Worm (Caenorhabditis elegans): ENCODE data around the gene H40L08.9.
A peak's percentile ranks its signal among the peaks of the same experiment; 100 is the strongest.

The H40L08.9 gene

ce11 chrX:15096277-15096676, 20.0 kb upstream of the H40L08.9 start:
- TF ChIP-seq vab-7 (GFP tag; IDR thresholded peaks at IDR 0.05) (no peak), gei-8 (GFP tag; optimal IDR thresholded peaks at IDR 0.05) (no peak), D1046.2 (GFP tag; IDR thresholded peaks at IDR 0.05) (no peak), daf-19 (GFP tag; conservative IDR thresholded peaks at IDR 0.05) (no peak), hlh-11 (tag; optimal IDR thresholded peaks at IDR 0.05) (peak; percentile 20), sdz-12 (GFP tag; optimal IDR thresholded peaks at IDR 0.05) (no peak), fos-1 (tag; optimal IDR thresholded peaks at IDR 0.05) (no peak), aly-2 (tag; optimal IDR thresholded peaks at IDR 0.05) (no peak), nhr-28 (tag; optimal IDR thresholded peaks at IDR 0.05) (no peak), F44E2.7 (GFP tag; IDR thresholded peaks at IDR 0.05) (no peak), ctbp-1 (GFP tag; IDR thresholded peaks at IDR 0.05) (no peak), nhr-237 (tag; optimal IDR thresholded peaks at IDR 0.05) (no peak), dve-1 (tag; optimal IDR thresholded peaks at IDR 0.05; ENCODE audit: insufficient read depth) (peak; percentile 20), pqm-1 (tag; optimal IDR thresholded peaks at IDR 0.05) (peak; percentile 27), nhr-48 (tag; optimal IDR thresholded peaks at IDR 0.05) (no peak), daf-16 (GFP tag; optimal IDR thresholded peaks at IDR 0.05) (no peak), daf-16 (tag; optimal IDR thresholded peaks at IDR 0.05) (peak; percentile 63), aha-1 (tag) (peak; percentile 58), dmd-6 (GFP tag; IDR thresholded peaks at IDR 0.05) (peak; percentile 64)

ce11 chrX:15094973-15095372, 18.7 kb upstream of the H40L08.9 start, which contains the start of gene F09B12.7:
Gene F09B12.7 (minus strand): TSS chrX:15095073.
- no peak for TF ChIP-seq nhr-6 (tag; optimal IDR thresholded peaks at IDR 0.05)
- peak in 1 of 2 experiments; percentile 73 for TF ChIP-seq unc-62 (GFP tag; optimal IDR thresholded peaks at IDR 0.05 in 1 of 2)
- TF ChIP-seq unc-62 (tag; optimal IDR thresholded peaks at IDR 0.05) = no peak

ce11 chrX:15092775-15093386, 16.6 kb upstream of the H40L08.9 start:
- peak; percentile 67 for TF ChIP-seq aha-1 (tag)
- TF ChIP-seq unc-62 (GFP tag; optimal IDR thresholded peaks at IDR 0.05 in 1 of 2) = peak in 1 of 2 experiments; percentile 74
- no peak for TF ChIP-seq unc-62 (tag; optimal IDR thresholded peaks at IDR 0.05)
- no peak for TF ChIP-seq egl-27 (tag; optimal IDR thresholded peaks at IDR 0.05)
- no peak for TF ChIP-seq dmd-8 (GFP tag; IDR thresholded peaks at IDR 0.05)
- TF ChIP-seq aly-2 (tag; optimal IDR thresholded peaks at IDR 0.05) = no peak
- TF ChIP-seq pha-4 (GFP tag; IDR thresholded peaks at IDR 0.05) = no peak
- TF ChIP-seq pha-4 (tag; optimal IDR thresholded peaks at IDR 0.05) = no peak
- TF ChIP-seq daf-16 (GFP tag; optimal IDR thresholded peaks at IDR 0.05) = no peak
- no peak for TF ChIP-seq daf-16 (tag; optimal IDR thresholded peaks at IDR 0.05)
- peak; percentile 5 for TF ChIP-seq snpc-4 (tag; optimal IDR thresholded peaks at IDR 0.05)
- TF ChIP-seq duxl-1 (tag; optimal IDR thresholded peaks at IDR 0.05; ENCODE audit: poor library complexity) = no peak
- no peak for TF ChIP-seq set-16 (GFP tag; IDR thresholded peaks at IDR 0.05)

- no peak for TF ChIP-seq saeg-2 (GFP tag; IDR thresholded peaks at IDR 0.05)
- peak; percentile 81 for TF ChIP-seq dmd-6 (GFP tag; IDR thresholded peaks at IDR 0.05)
- peak; percentile 17 for TF ChIP-seq nhr-77 (tag; optimal IDR thresholded peaks at IDR 0.05)
- TF ChIP-seq hlh-30 (tag; optimal IDR thresholded peaks at IDR 0.05; ENCODE audit: insufficient read depth) = peak; percentile 20
- TF ChIP-seq lin-1 (GFP tag; IDR thresholded peaks at IDR 0.05) = no peak
- TF ChIP-seq daf-19 (GFP tag; conservative IDR thresholded peaks at IDR 0.05) = no peak
- no peak for TF ChIP-seq daf-16 (GFP tag; optimal IDR thresholded peaks at IDR 0.05)
- peak; percentile 33 for TF ChIP-seq daf-16 (tag; optimal IDR thresholded peaks at IDR 0.05)
- TF ChIP-seq hlh-11 (tag; optimal IDR thresholded peaks at IDR 0.05) = peak; percentile 16
- TF ChIP-seq pqm-1 (tag; optimal IDR thresholded peaks at IDR 0.05) = peak; percentile 62
- TF ChIP-seq dve-1 (tag; optimal IDR thresholded peaks at IDR 0.05; ENCODE audit: insufficient read depth) = peak; percentile 28
- TF ChIP-seq nhr-28 (tag; optimal IDR thresholded peaks at IDR 0.05) = peak; percentile 54
- TF ChIP-seq unc-130 (GFP tag; optimal IDR thresholded peaks at IDR 0.05) = no peak
- TF ChIP-seq mes-2 (tag; optimal IDR thresholded peaks at IDR 0.05; ENCODE audit: poor library complexity, severe bottlenecking) = no peak
- no peak for TF ChIP-seq F10B5.3 (tag; optimal IDR thresholded peaks at IDR 0.05)
Observed at ce11 chrX:15089123-15089522, 12.8 kb upstream of the H40L08.9 start, which contains the start of gene flr-4. Gene flr-4 (plus strand): TSS chrX:15089397.
